Worm (Caenorhabditis elegans) whole organism, L2 larva: ENCODE results near the gene elc-2.

ENCODE experiments used
- C34F6.9 ChIP-seq: fragments of 150-350 bp; optimal IDR thresholded peaks from 2 replicates; lab custom pipeline; 2014; ENCODE audit warnings: missing biosample characterization, missing genetic modification characterization
- R02D3.7 ChIP-seq: fragments of 150-350 bp; optimal IDR thresholded peaks from 2 replicates; lab custom pipeline; 2014; ENCODE audit warnings: missing biosample characterization, missing genetic modification characterization
- Y55F3AM.14 ChIP-seq: fragments of 200-800 bp; sonication (Bioruptor generic); optimal IDR thresholded peaks from 2 replicates; lab custom pipeline; 2018; ENCODE audit warnings: mild to moderate bottlenecking, missing genetic modification characterization, missing compliant biosample characterization
- ZK546.5 ChIP-seq: sonication (generic microtip); optimal IDR thresholded peaks from 2 replicates; lab custom pipeline; 2017; ENCODE audit warnings: missing biosample characterization, missing genetic modification characterization
- alr-1 ChIP-seq: fragments of 150-350 bp; optimal IDR thresholded peaks from 2 replicates; lab custom pipeline; 2014; ENCODE audit warnings: missing biosample characterization, missing genetic modification characterization
- ama-1 ChIP-seq: fragments of 150-350 bp; optimal IDR thresholded peaks from 2 replicates; lab custom pipeline; 2018; ENCODE audit warnings: inconsistent platforms
- blmp-1 ChIP-seq: sonication (generic microtip); optimal IDR thresholded peaks from 2 replicates; lab custom pipeline; 2017; ENCODE audit warnings: missing genetic modification characterization, mild to moderate bottlenecking, missing compliant biosample characterization, antibody characterized with exemption, moderate library complexity; ENCODE audit not compliant: insufficient read depth
- ceh-16 ChIP-seq: fragments of 150-350 bp; optimal IDR thresholded peaks from 2 replicates; lab custom pipeline; 2014; ENCODE audit warnings: missing biosample characterization, missing genetic modification characterization
- crh-2 ChIP-seq: sonication (generic microtip); optimal IDR thresholded peaks from 2 replicates; lab custom pipeline; 2017; ENCODE audit warnings: missing biosample characterization, missing genetic modification characterization
- dmd-4 ChIP-seq: sonication (generic microtip); optimal IDR thresholded peaks from 2 replicates; lab custom pipeline; 2017; ENCODE audit warnings: missing biosample characterization, missing genetic modification characterization
- egl-27 ChIP-seq: sonication (generic microtip); optimal IDR thresholded peaks from 3 replicates; lab custom pipeline; 2017; ENCODE audit warnings: missing biosample characterization, missing genetic modification reagents, missing genetic modification characterization
- elt-3 ChIP-seq: sonication (generic microtip); optimal IDR thresholded peaks from 2 replicates; lab custom pipeline; 2017; ENCODE audit warnings: missing biosample characterization, missing genetic modification characterization
- fos-1 ChIP-seq: fragments of 150-350 bp; optimal IDR thresholded peaks from 2 replicates; lab custom pipeline; 2014; ENCODE audit warnings: missing biosample characterization, missing genetic modification characterization
- gmeb-1 ChIP-seq: fragments of 150-350 bp; optimal IDR thresholded peaks from 2 replicates; lab custom pipeline; 2014; ENCODE audit warnings: missing biosample characterization, missing genetic modification characterization
- lin-11 ChIP-seq: fragments of 150-350 bp; sonication (generic microtip); optimal IDR thresholded peaks from 2 replicates; lab custom pipeline; 2014; ENCODE audit warnings: missing biosample characterization, missing genetic modification characterization, inconsistent platforms, mixed read lengths
- lin-13 ChIP-seq: fragments of 150-350 bp; optimal IDR thresholded peaks from 2 replicates; lab custom pipeline; 2014; ENCODE audit warnings: missing biosample characterization, missing genetic modification reagents, missing genetic modification characterization
- lin-39 ChIP-seq: fragments of 150-350 bp; optimal IDR thresholded peaks from 2 replicates; lab custom pipeline; 2014; ENCODE audit warnings: missing biosample characterization, missing genetic modification reagents, missing genetic modification characterization
- lsy-2 ChIP-seq, 2 experiments: fragments of 150-350 bp in 1 of 2; sonication (generic microtip) in 1 of 2; optimal IDR thresholded peaks; 2 replicates each; lab custom pipeline; 2014 to 2017; ENCODE audit warnings: missing biosample characterization in 2 of 2, missing genetic modification characterization in 2 of 2
- mab-5 ChIP-seq: fragments of 150-350 bp; optimal IDR thresholded peaks from 2 replicates; lab custom pipeline; 2014; ENCODE audit warnings: missing biosample characterization, missing genetic modification characterization
- mdl-1 ChIP-seq, 2 experiments: fragments of 150-350 bp in 1 of 2; sonication (generic microtip) in 1 of 2; optimal IDR thresholded peaks; 2 replicates each; lab custom pipeline; 2017; ENCODE audit warnings: missing biosample characterization in 2 of 2, missing genetic modification characterization in 2 of 2
- nhr-10 ChIP-seq: sonication (generic microtip); optimal IDR thresholded peaks from 2 replicates; lab custom pipeline; 2017; ENCODE audit warnings: missing biosample characterization, missing genetic modification characterization
- nhr-11 ChIP-seq: fragments of 150-350 bp; optimal IDR thresholded peaks from 2 replicates; lab custom pipeline; 2014; ENCODE audit warnings: missing biosample characterization, missing genetic modification characterization
- nhr-129 ChIP-seq: fragments of 150-350 bp; optimal IDR thresholded peaks from 2 replicates; lab custom pipeline; 2014; ENCODE audit warnings: missing biosample characterization, missing genetic modification characterization
- nhr-21 ChIP-seq: fragments of 150-350 bp; optimal IDR thresholded peaks from 2 replicates; lab custom pipeline; 2014; ENCODE audit warnings: missing biosample characterization, missing genetic modification characterization
- nhr-23 ChIP-seq: fragments of 150-350 bp; optimal IDR thresholded peaks from 2 replicates; lab custom pipeline; 2014; ENCODE audit warnings: missing biosample characterization, missing genetic modification reagents, missing genetic modification characterization
- nhr-237 ChIP-seq: fragments of 150-350 bp; optimal IDR thresholded peaks from 2 replicates; lab custom pipeline; 2014; ENCODE audit warnings: missing biosample characterization, missing genetic modification characterization
- nhr-77 ChIP-seq: fragments of 150-350 bp; optimal IDR thresholded peaks from 2 replicates; lab custom pipeline; 2014; ENCODE audit warnings: missing biosample characterization, missing genetic modification characterization
- peb-1 ChIP-seq: fragments of 150-350 bp; optimal IDR thresholded peaks from 2 replicates; lab custom pipeline; 2014; ENCODE audit warnings: missing biosample characterization, missing genetic modification characterization
- skn-1 ChIP-seq: sonication (generic microtip); optimal IDR thresholded peaks from 2 replicates; lab custom pipeline; 2017; ENCODE audit warnings: missing biosample characterization, missing genetic modification characterization
- sma-3 ChIP-seq: sonication (generic microtip); optimal IDR thresholded peaks from 2 replicates; lab custom pipeline; 2016; ENCODE audit warnings: missing genetic modification reagents, missing genetic modification characterization, missing compliant biosample characterization
- sma-9 ChIP-seq, 2 experiments: fragments of 150-350 bp in 1 of 2; sonication (generic microtip) in 1 of 2; optimal IDR thresholded peaks; 2 replicates each; lab custom pipeline; 2014 to 2016; ENCODE audit warnings: missing genetic modification characterization in 2 of 2, mild to moderate bottlenecking in 1 of 2, missing biosample characterization in 1 of 2, missing compliant biosample characterization in 1 of 2, missing genetic modification reagents in 1 of 2, moderate library complexity in 1 of 2
- snpc-4 ChIP-seq: fragments of 150-350 bp; optimal IDR thresholded peaks from 2 replicates; lab custom pipeline; 2014; ENCODE audit warnings: missing biosample characterization, missing genetic modification characterization
- unc-39 ChIP-seq: fragments of 150-350 bp; optimal IDR thresholded peaks from 2 replicates; lab custom pipeline; 2014; ENCODE audit warnings: missing biosample characterization, missing genetic modification characterization
- unc-55 ChIP-seq: fragments of 150-350 bp; sonication (generic microtip); optimal IDR thresholded peaks from 3 replicates; lab custom pipeline; 2014; ENCODE audit warnings: missing biosample characterization, missing genetic modification reagents, missing genetic modification characterization
- unc-62 ChIP-seq: fragments of 150-350 bp; optimal IDR thresholded peaks from 2 replicates; lab custom pipeline; 2014; ENCODE audit warnings: missing biosample characterization, missing genetic modification reagents, missing genetic modification characterization
- zag-1 ChIP-seq: fragments of 150-350 bp; optimal IDR thresholded peaks from 2 replicates; lab custom pipeline; 2014; ENCODE audit warnings: missing biosample characterization, missing genetic modification characterization
- ztf-11 ChIP-seq: sonication (generic microtip); optimal IDR thresholded peaks from 2 replicates; lab custom pipeline; 2017; ENCODE audit warnings: missing biosample characterization, missing genetic modification characterization

elc-2 gene

ce11 chrX:1816106-1816505, 38.2 kb upstream of the elc-2 start, which contains the start of gene C14E2.7:
Gene C14E2.7, plus strand, starts transcription at chrX:1816406.
- TF ChIP-seq lin-39 (tag; lab: Kevin White, UChicago): no peak
- TF ChIP-seq unc-55: no peak
- TF ChIP-seq unc-39 (tag; lab: Kevin White, UChicago): no peak
- no peak for TF ChIP-seq dmd-4
- no peak for TF ChIP-seq peb-1 (tag; lab: Kevin White, UChicago)
- no peak for TF ChIP-seq nhr-10 (tag; lab: Kevin White, UChicago)
- no peak for TF ChIP-seq lsy-2 (tag; optimal IDR thresholded peaks at IDR 0.05; lab: Kevin White, UChicago)
- TF ChIP-seq zag-1 (tag; lab: Kevin White, UChicago): no peak
- TF ChIP-seq nhr-23 (tag; lab: Kevin White, UChicago): no peak
- no peak for TF ChIP-seq lin-11 (tag; lab: Kevin White, UChicago)
- TF ChIP-seq nhr-11: no peak
- no peak for TF ChIP-seq nhr-237 (tag; lab: Kevin White, UChicago)
- TF ChIP-seq egl-27 (tag; lab: Kevin White, UChicago): no peak
- no peak for TF ChIP-seq ZK546.5
- no peak for TF ChIP-seq blmp-1 (tag; lab: Kevin White, UChicago)
- TF ChIP-seq R02D3.7: no peak
- no peak for TF ChIP-seq nhr-129
- TF ChIP-seq ztf-11: no peak
- no peak for TF ChIP-seq ceh-16 (tag; lab: Kevin White, UChicago)
- TF ChIP-seq, all 48 proteins: peak for 0

ce11 chrX:1811436-1811835, 33.5 kb upstream of the elc-2 start, which contains the start of gene C14E2.3:
Gene C14E2.3, minus strand, starts transcription at chrX:1811536.
- TF ChIP-seq lin-13 (GFP tag; lab: Kevin White, UChicago) (no peak), mdl-1 (tag; optimal IDR thresholded peaks at IDR 0.05; lab: Kevin White, UChicago) (no peak), C34F6.9 (tag; lab: Kevin White, UChicago) (no peak), fos-1 (tag; lab: Kevin White, UChicago) (no peak), nhr-77 (tag; lab: Kevin White, UChicago) (no peak), nhr-21 (tag; lab: Kevin White, UChicago) (no peak), gmeb-1 (tag; lab: Kevin White, UChicago) (no peak), ceh-16 (tag; lab: Kevin White, UChicago) (no peak), unc-55 (no peak), lsy-2 (tag; optimal IDR thresholded peaks at IDR 0.05; lab: Kevin White, UChicago) (no peak), ztf-11 (no peak), ama-1 (lab: Kevin White, UChicago) (no peak), nhr-23 (tag; lab: Kevin White, UChicago) (no peak), elt-3 (tag; lab: Kevin White, UChicago) (no peak), mab-5 (tag; lab: Kevin White, UChicago) (no peak), unc-62 (GFP tag; lab: Kevin White, UChicago) (no peak), skn-1 (tag; lab: Kevin White, UChicago) (no peak)

ce11 chrX:1800980-1801506, 23.2 kb upstream of the elc-2 start, which contains the start of gene C14E2.11:
Gene C14E2.11, plus strand, starts transcription at chrX:1801456.
- TF ChIP-seq nhr-23 (tag; lab: Kevin White, UChicago): no peak
- TF ChIP-seq Y55F3AM.14 (GFP tag; lab: Kevin White, UChicago): no peak
- no peak for TF ChIP-seq sma-3
- no peak for TF ChIP-seq nhr-129
- no peak for TF ChIP-seq dmd-4
- no peak for TF ChIP-seq mdl-1 (tag; optimal IDR thresholded peaks at IDR 0.05; lab: Kevin White, UChicago)

- TF ChIP-seq alr-1 (tag; lab: Kevin White, UChicago) (no peak), R02D3.7 (no peak), crh-2 (tag; lab: Kevin White, UChicago) (no peak)
Observed at ce11 chrX:1798543-1798942, 20.7 kb upstream of the elc-2 start.

- TF ChIP-seq gmeb-1 (tag; lab: Kevin White, UChicago) (no peak), nhr-11 (no peak), ZK546.5 (no peak), mab-5 (tag; lab: Kevin White, UChicago) (no peak), elt-3 (tag; lab: Kevin White, UChicago) (no peak), sma-9 (GFP tag; optimal IDR thresholded peaks at IDR 0.05; lab: Kevin White, UChicago) (no peak), sma-9 (tag; optimal IDR thresholded peaks at IDR 0.05; lab: Kevin White, UChicago) (no peak), ceh-16 (tag; lab: Kevin White, UChicago) (no peak), fos-1 (tag; lab: Kevin White, UChicago) (no peak), nhr-129 (no peak), snpc-4 (tag; lab: Kevin White, UChicago) (no peak), ama-1 (lab: Kevin White, UChicago) (no peak)
- TF ChIP-seq, all 48 proteins: peak for 0
Observed at ce11 chrX:1796067-1796466, 18.2 kb upstream of the elc-2 start.
